Worm (Caenorhabditis elegans): ENCODE data around the gene T21D12.7.

Gene T21D12.7

DNA sequence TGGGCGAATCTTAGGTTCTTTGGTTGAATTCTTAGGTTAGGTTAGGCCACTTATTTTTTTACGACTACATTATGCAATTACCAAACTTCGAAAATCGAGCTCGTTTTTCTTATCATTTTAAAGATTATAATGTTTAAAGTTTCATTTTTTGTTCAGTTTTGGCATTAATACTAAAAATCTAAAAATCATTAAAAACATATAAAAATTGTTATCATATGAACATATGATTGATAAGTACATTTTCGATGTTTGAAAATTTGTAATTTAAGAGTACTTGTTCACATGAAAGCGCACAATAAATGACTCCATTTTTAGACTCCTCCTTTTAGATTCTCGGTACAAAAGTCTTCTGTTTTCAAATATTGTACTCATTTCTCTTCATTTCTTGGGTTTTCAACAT is 13.8 kb upstream of the T21D12.7 start:
- peak; percentile 22 for TF ChIP-seq nhr-77 (tag; optimal IDR thresholded peaks at IDR 0.05)
- no peak for TF ChIP-seq lin-1 (GFP tag; IDR thresholded peaks at IDR 0.05)
- TF ChIP-seq egl-27 (tag; optimal IDR thresholded peaks at IDR 0.05) = no peak
- TF ChIP-seq ama-1 (optimal IDR thresholded peaks at IDR 0.05) = no peak
- TF ChIP-seq spr-3 (GFP tag; optimal IDR thresholded peaks at IDR 0.05) = no peak
- TF ChIP-seq nhr-28 (tag; optimal IDR thresholded peaks at IDR 0.05) = peak; percentile 42
- no peak for TF ChIP-seq F49E8.2 (tag; optimal IDR thresholded peaks at IDR 0.05; ENCODE audit: borderline replicate concordance)
- peak; percentile 89 for TF ChIP-seq php-3 (GFP tag; IDR thresholded peaks at IDR 0.05)
- TF ChIP-seq pqm-1 (tag; optimal IDR thresholded peaks at IDR 0.05) = peak; percentile 22
- TF ChIP-seq Y75B8A.6 (GFP tag; IDR thresholded peaks at IDR 0.05) = no peak
- TF ChIP-seq mxl-3 (GFP tag; optimal IDR thresholded peaks at IDR 0.05) = no peak
- peak; percentile 52 for TF ChIP-seq dve-1 (tag; optimal IDR thresholded peaks at IDR 0.05; ENCODE audit: insufficient read depth)
- no peak for TF ChIP-seq daf-16 (GFP tag; optimal IDR thresholded peaks at IDR 0.05)
- peak; percentile 28 for TF ChIP-seq daf-16 (tag; optimal IDR thresholded peaks at IDR 0.05)
- no peak for TF ChIP-seq lim-7 (GFP tag; IDR thresholded peaks at IDR 0.05)
- TF ChIP-seq egl-43 (GFP tag; IDR thresholded peaks at IDR 0.05) = no peak

DNA sequence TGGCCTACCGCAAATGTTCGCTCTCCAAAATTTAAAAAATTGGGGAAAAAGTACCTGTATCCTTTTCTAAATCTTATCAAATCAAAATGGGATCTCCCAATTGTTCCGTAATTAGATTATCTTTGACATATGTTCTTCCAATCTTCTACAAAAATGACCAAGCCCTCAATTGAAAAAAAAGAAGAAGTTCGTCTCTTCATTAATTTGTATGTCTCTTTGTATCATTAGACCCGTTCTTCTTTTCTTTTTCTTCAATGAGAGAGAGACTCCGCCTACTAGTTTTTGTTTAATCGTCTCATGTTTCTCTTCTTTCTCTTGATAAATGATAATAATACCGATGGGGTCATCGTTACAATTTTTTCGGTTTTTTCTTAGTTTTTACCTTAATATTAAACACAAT is 12.0 kb upstream of the T21D12.7 start:
- TF ChIP-seq dmd-8 (GFP tag; IDR thresholded peaks at IDR 0.05) (no peak), unc-62 (GFP tag; optimal IDR thresholded peaks at IDR 0.05 in 1 of 2) (peak in 1 of 2 experiments; percentile 67), unc-62 (tag; optimal IDR thresholded peaks at IDR 0.05) (no peak), lim-7 (GFP tag; IDR thresholded peaks at IDR 0.05) (no peak), F37D6.2 (tag; optimal IDR thresholded peaks at IDR 0.05) (no peak), R02D3.7 (tag; optimal IDR thresholded peaks at IDR 0.05) (no peak), hlh-30 (tag; optimal IDR thresholded peaks at IDR 0.05; ENCODE audit: insufficient read depth) (peak; percentile 19), lin-15B (tag; optimal IDR thresholded peaks at IDR 0.05) (no peak), nhr-41 (GFP tag; IDR thresholded peaks at IDR 0.05) (no peak), snpc-1.2 (GFP tag; IDR thresholded peaks at IDR 0.05) (no peak), nhr-111 (GFP tag; optimal IDR thresholded peaks at IDR 0.05) (no peak), fkh-10 (GFP tag; optimal IDR thresholded peaks at IDR 0.05) (no peak), egl-27 (tag; optimal IDR thresholded peaks at IDR 0.05) (no peak), zfp-2 (tag; optimal IDR thresholded peaks at IDR 0.05) (no peak), ctbp-1 (GFP tag; IDR thresholded peaks at IDR 0.05) (no peak), nhr-76 (tag; optimal IDR thresholded peaks at IDR 0.05) (no peak), dpl-1 (GFP tag; optimal IDR thresholded peaks at IDR 0.05) (no peak), madf-5 (GFP tag; IDR thresholded peaks at IDR 0.05) (no peak), pha-4 (GFP tag; IDR thresholded peaks at IDR 0.05) (no peak), pha-4 (tag; optimal IDR thresholded peaks at IDR 0.05) (no peak), nhr-10 (tag; optimal IDR thresholded peaks at IDR 0.05) (no peak), lin-39 (tag; optimal IDR thresholded peaks at IDR 0.05) (no peak), vab-7 (GFP tag; IDR thresholded peaks at IDR 0.05) (no peak), dve-1 (tag; optimal IDR thresholded peaks at IDR 0.05; ENCODE audit: insufficient read depth) (no peak), mes-2 (tag; optimal IDR thresholded peaks at IDR 0.05; ENCODE audit: poor library complexity, severe bottlenecking) (no peak), zip-2 (tag; optimal IDR thresholded peaks at IDR 0.05) (no peak), Y105C5A.15 (GFP tag; IDR thresholded peaks at IDR 0.05) (no peak), mdt-29 (GFP tag; IDR thresholded peaks at IDR 0.05) (no peak), lsy-2 (tag; optimal IDR thresholded peaks at IDR 0.05) (no peak), spr-1 (tag; optimal IDR thresholded peaks at IDR 0.05) (no peak), T20F7.1 (GFP tag; optimal IDR thresholded peaks at IDR 0.05) (no peak), zag-1 (tag; optimal IDR thresholded peaks at IDR 0.05) (no peak), Y5F2A.4 (GFP tag; optimal IDR thresholded peaks at IDR 0.05) (no peak), saeg-2 (GFP tag; IDR thresholded peaks at IDR 0.05) (no peak), ceh-32 (tag; optimal IDR thresholded peaks at IDR 0.05; ENCODE audit: poor library complexity) (no peak), gei-8 (GFP tag; optimal IDR thresholded peaks at IDR 0.05) (no peak), mxl-2 (GFP tag; conservative IDR thresholded peaks at IDR 0.05) (no peak), mdl-1 (tag; optimal IDR thresholded peaks at IDR 0.05) (no peak), Y75B8A.6 (GFP tag; IDR thresholded peaks at IDR 0.05) (no peak), ceh-44 (GFP tag; IDR thresholded peaks at IDR 0.05) (no peak)

All from whole organism, L4 larva.